Fruit fly (Drosophila melanogaster) whole organism, embryonic: ENCODE data around the gene Cnot4.

ENCODE experiments used
- Atf6 ChIP-seq: fragments of 200-800 bp; sonication (Bioruptor generic); IDR thresholded peaks from 2 replicates; pipeline ENCODE4 v1.3.6; 2022; ENCODE audit warnings: missing biosample characterization, missing genetic modification characterization
- BEAF-32 ChIP-seq: fragments of 200-800 bp; sonication (Bioruptor generic); optimal IDR thresholded peaks from 3 replicates; lab custom pipeline; 2017; ENCODE audit warnings: missing biosample characterization, missing genetic modification characterization, mild to moderate bottlenecking, moderate library complexity, missing genetic modification reagents
- CG10321 ChIP-seq: fragments of 200-800 bp; sonication (Bioruptor generic); IDR thresholded peaks from 2 replicates; pipeline ENCODE4 v1.3.6; 2022; ENCODE audit warnings: missing biosample characterization, missing genetic modification characterization
- CG10366 ChIP-seq: fragments of 200-800 bp; sonication (Bioruptor generic); IDR thresholded peaks from 2 replicates; pipeline ENCODE4 v1.3.6; 2022; ENCODE audit warnings: missing biosample characterization, missing genetic modification characterization
- CG10565 ChIP-seq: fragments of 200-800 bp; sonication (Bioruptor generic); optimal IDR thresholded peaks from 3 replicates; lab custom pipeline; 2016; ENCODE audit warnings: missing biosample characterization, mild to moderate bottlenecking, missing genetic modification characterization
- CG10959 ChIP-seq: fragments of 200-800 bp; sonication (Bioruptor generic); IDR thresholded peaks from 2 replicates; pipeline ENCODE4 v1.3.6; 2022; ENCODE audit warnings: missing biosample characterization, missing genetic modification characterization
- CG13287 ChIP-seq: fragments of 200-800 bp; sonication (Bioruptor generic); IDR thresholded peaks from 2 replicates; pipeline ENCODE4 v1.3.6; 2022; ENCODE audit warnings: missing biosample characterization, missing genetic modification characterization; ENCODE audit not compliant: partially characterized antibody
- CG13775 ChIP-seq: fragments of 200-800 bp; sonication (Bioruptor generic); optimal IDR thresholded peaks from 3 replicates; lab custom pipeline; 2017; ENCODE audit warnings: missing biosample characterization, mild to moderate bottlenecking, missing genetic modification characterization
- CG15514 ChIP-seq: fragments of 200-800 bp; sonication (Bioruptor generic); optimal IDR thresholded peaks from 3 replicates; lab custom pipeline; 2017; ENCODE audit warnings: missing biosample characterization, missing genetic modification characterization, mild to moderate bottlenecking, moderate library complexity, missing genetic modification reagents
- CG17186 ChIP-seq: fragments of 200-800 bp; sonication (Bioruptor generic); optimal IDR thresholded peaks from 3 replicates; lab custom pipeline; 2017; ENCODE audit warnings: missing biosample characterization, missing genetic modification reagents, missing genetic modification characterization
- CG17612 ChIP-seq: fragments of 200-800 bp; sonication (Bioruptor generic); IDR thresholded peaks from 2 replicates; pipeline ENCODE4 v1.3.6; 2022; ENCODE audit warnings: missing biosample characterization, missing genetic modification characterization
- CG18011 ChIP-seq: fragments of 200-800 bp; sonication (Bioruptor generic); optimal IDR thresholded peaks from 2 replicates; lab custom pipeline; 2017; ENCODE audit warnings: missing biosample characterization, missing genetic modification characterization, mild to moderate bottlenecking, moderate library complexity, missing genotype
- CG31224 ChIP-seq: fragments of 200-800 bp; sonication (Bioruptor generic); IDR thresholded peaks from 2 replicates; pipeline ENCODE4 v1.3.6; 2022; ENCODE audit warnings: missing biosample characterization, missing genetic modification characterization
- CG32772 ChIP-seq: fragments of 200-800 bp; sonication (Bioruptor generic); IDR thresholded peaks from 2 replicates; pipeline ENCODE4 v1.3.6; 2022; ENCODE audit warnings: missing biosample characterization, missing genetic modification characterization
- CG34376 ChIP-seq: fragments of 200-800 bp; sonication (Bioruptor generic); optimal IDR thresholded peaks from 2 replicates; lab custom pipeline; 2018; ENCODE audit warnings: missing biosample characterization, mild to moderate bottlenecking, missing genetic modification characterization
- CG4424 ChIP-seq: fragments of 200-800 bp; sonication (Bioruptor generic); optimal IDR thresholded peaks from 3 replicates; lab custom pipeline; 2016; ENCODE audit warnings: missing biosample characterization, missing genetic modification characterization
- CG4707 ChIP-seq: fragments of 200-800 bp; sonication (Bioruptor generic); optimal IDR thresholded peaks from 2 replicates; lab custom pipeline; 2018; ENCODE audit warnings: missing biosample characterization, mild to moderate bottlenecking, missing genetic modification characterization, moderate library complexity
- CG6272 ChIP-seq: fragments of 200-800 bp; sonication (Bioruptor generic); IDR thresholded peaks from 2 replicates; pipeline ENCODE4 v1.3.6; 2022; ENCODE audit warnings: missing biosample characterization, missing genetic modification characterization
- CG6765 ChIP-seq: fragments of 200-800 bp; sonication (Bioruptor generic); optimal IDR thresholded peaks from 3 replicates; lab custom pipeline; 2017; ENCODE audit warnings: missing biosample characterization, mild to moderate bottlenecking, missing genetic modification characterization
- CG6854 ChIP-seq: fragments of 200-800 bp; sonication (Bioruptor generic); optimal IDR thresholded peaks from 3 replicates; lab custom pipeline; 2017; ENCODE audit warnings: missing biosample characterization, mild to moderate bottlenecking, missing genetic modification characterization
- CrebB ChIP-seq: fragments of 200-800 bp; sonication (Bioruptor generic); optimal IDR thresholded peaks from 3 replicates; lab custom pipeline; 2018; ENCODE audit warnings: missing biosample characterization, mild to moderate bottlenecking, missing genetic modification characterization
- Dek ChIP-seq: fragments of 200-800 bp; sonication (Bioruptor generic); optimal IDR thresholded peaks from 3 replicates; lab custom pipeline; 2019; ENCODE audit warnings: missing biosample characterization, mild to moderate bottlenecking, missing genetic modification characterization, moderate library complexity
- Dip2 ChIP-seq: fragments of 200-800 bp; sonication (Bioruptor generic); IDR thresholded peaks from 2 replicates; pipeline ENCODE4 v1.3.6; 2022; ENCODE audit warnings: missing biosample characterization, missing genetic modification characterization
- Ets65A ChIP-seq: fragments of 200-800 bp; sonication (Bioruptor generic); peaks from one replicate; lab custom pipeline; 2016; ENCODE audit warnings: missing biosample characterization, missing genetic modification characterization
- Ets97D ChIP-seq: fragments of 200-800 bp; sonication (Bioruptor generic); optimal IDR thresholded peaks from 3 replicates; lab custom pipeline; 2016; ENCODE audit warnings: missing biosample characterization, missing genetic modification characterization
- Hr3 ChIP-seq: fragments of 200-800 bp; sonication (Bioruptor generic); optimal IDR thresholded peaks from 3 replicates; lab custom pipeline; 2016; ENCODE audit warnings: missing biosample characterization, missing genetic modification characterization
- NFAT ChIP-seq: fragments of 200-800 bp; sonication (Bioruptor generic); IDR thresholded peaks from 2 replicates; pipeline ENCODE4 v1.3.6; 2022; ENCODE audit warnings: missing biosample characterization, missing genetic modification characterization
- Nf-YC ChIP-seq: fragments of 200-800 bp; optimal IDR thresholded peaks from 3 replicates; lab custom pipeline; 2019; ENCODE audit warnings: missing biosample characterization, mild to moderate bottlenecking, missing genetic modification characterization, moderate library complexity
- Poxn ChIP-seq: fragments of 200-800 bp; sonication (Bioruptor generic); IDR thresholded peaks from 2 replicates; pipeline ENCODE4 v1.3.6; 2022; ENCODE audit warnings: missing biosample characterization, missing genetic modification characterization
- Sry-δ ChIP-seq: fragments of 200-800 bp; sonication (Bioruptor generic); optimal IDR thresholded peaks from 2 replicates; lab custom pipeline; 2016; ENCODE audit warnings: missing biosample characterization, missing genetic modification characterization
- Taf1 ChIP-seq: fragments of 200-800 bp; sonication (Bioruptor generic); IDR thresholded peaks from 2 replicates; pipeline ENCODE4 v1.3.6; 2022; ENCODE audit warnings: missing biosample characterization, missing genetic modification characterization
- ac ChIP-seq: fragments of 200-800 bp; sonication (Bioruptor generic); optimal IDR thresholded peaks from 3 replicates; lab custom pipeline; 2017; ENCODE audit warnings: missing biosample characterization, mild to moderate bottlenecking, missing genetic modification characterization
- ato ChIP-seq: fragments of 200-800 bp; sonication (Bioruptor generic); IDR thresholded peaks from 2 replicates; pipeline ENCODE4 v1.3.6; 2022; ENCODE audit warnings: missing biosample characterization, missing genetic modification characterization; ENCODE audit not compliant: partially characterized antibody
- bbx ChIP-seq: fragments of 200-800 bp; sonication (Bioruptor generic); IDR thresholded peaks from 2 replicates; pipeline ENCODE4 v1.3.6; 2022; ENCODE audit warnings: missing biosample characterization, missing genetic modification characterization; ENCODE audit not compliant: partially characterized antibody
- bcd ChIP-seq: fragments of 200-800 bp; sonication (Bioruptor generic); optimal IDR thresholded peaks from 2 replicates; lab custom pipeline; 2017; ENCODE audit warnings: missing biosample characterization, mild to moderate bottlenecking, missing genetic modification characterization
- cato ChIP-seq: fragments of 200-800 bp; sonication (Bioruptor generic); optimal IDR thresholded peaks from 2 replicates; lab custom pipeline; 2016; ENCODE audit warnings: missing biosample characterization, missing genetic modification characterization, borderline replicate concordance
- chn ChIP-seq: fragments of 200-800 bp; sonication (Bioruptor generic); optimal IDR thresholded peaks from 2 replicates; lab custom pipeline; 2016; ENCODE audit warnings: missing biosample characterization, missing genetic modification characterization
- fd3F ChIP-seq: fragments of 200-800 bp; sonication (Bioruptor generic); optimal IDR thresholded peaks from 2 replicates; lab custom pipeline; 2018; ENCODE audit warnings: missing biosample characterization, mild to moderate bottlenecking, missing genetic modification characterization, moderate library complexity
- ftz-f1 ChIP-seq: fragments of 200-800 bp; sonication (Bioruptor generic); optimal IDR thresholded peaks from 2 replicates; lab custom pipeline; 2016; ENCODE audit warnings: missing biosample characterization, missing genetic modification characterization
- gem ChIP-seq: fragments of 200-800 bp; sonication (Bioruptor generic); optimal IDR thresholded peaks from 2 replicates; lab custom pipeline; 2019; ENCODE audit warnings: missing biosample characterization, mild to moderate bottlenecking, missing genetic modification characterization, moderate library complexity
- grau ChIP-seq: fragments of 200-800 bp; optimal IDR thresholded peaks from 3 replicates; lab custom pipeline; 2019; ENCODE audit warnings: missing biosample characterization, mild to moderate bottlenecking, missing genetic modification characterization, moderate library complexity
- ham ChIP-seq: fragments of 200-800 bp; sonication (Bioruptor generic); IDR thresholded peaks from 2 replicates; pipeline ENCODE4 v1.3.6; 2022; ENCODE audit warnings: missing biosample characterization, missing genetic modification characterization
- hth ChIP-seq: fragments of >200 bp; optimal IDR thresholded peaks from 2 replicates; lab custom pipeline; 2017; ENCODE audit warnings: inconsistent platforms
- kni ChIP-seq: fragments of 200-800 bp; sonication (Bioruptor generic); optimal IDR thresholded peaks from 3 replicates; lab custom pipeline; 2017; ENCODE audit warnings: mild to moderate bottlenecking, missing biosample characterization, missing genetic modification reagents, missing genetic modification characterization
- pb ChIP-seq: fragments of 200-800 bp; sonication (Bioruptor generic); optimal IDR thresholded peaks from 3 replicates; lab custom pipeline; 2016; ENCODE audit warnings: missing biosample characterization, missing genetic modification characterization
- ranshi ChIP-seq: fragments of 200-800 bp; sonication (Bioruptor generic); IDR thresholded peaks from 2 replicates; pipeline ENCODE4 v1.3.6; 2022; ENCODE audit warnings: missing biosample characterization, missing genetic modification characterization
- sens-2 ChIP-seq: fragments of 200-800 bp; sonication (Bioruptor generic); IDR thresholded peaks from 2 replicates; pipeline ENCODE4 v1.3.6; 2022; ENCODE audit warnings: missing biosample characterization, missing genetic modification characterization
- stwl ChIP-seq: fragments of 200-800 bp; sonication (Bioruptor generic); optimal IDR thresholded peaks from 3 replicates; lab custom pipeline; 2018; ENCODE audit warnings: missing biosample characterization, mild to moderate bottlenecking, missing genetic modification characterization, moderate library complexity
- tin ChIP-seq: fragments of 200-800 bp; sonication (Bioruptor generic); optimal IDR thresholded peaks from 3 replicates; lab custom pipeline; 2016; ENCODE audit warnings: missing biosample characterization, missing genetic modification characterization
- wor ChIP-seq: fragments of 200-800 bp; sonication (Bioruptor generic); IDR thresholded peaks from 2 replicates; pipeline ENCODE4 v1.3.6; 2022; ENCODE audit warnings: missing biosample characterization, missing genetic modification characterization
- zen ChIP-seq: fragments of 200-800 bp; sonication (Bioruptor generic); optimal IDR thresholded peaks from 3 replicates; lab custom pipeline; 2018; ENCODE audit warnings: missing biosample characterization, mild to moderate bottlenecking, missing genetic modification characterization, moderate library complexity

The Cnot4 gene

DNA sequence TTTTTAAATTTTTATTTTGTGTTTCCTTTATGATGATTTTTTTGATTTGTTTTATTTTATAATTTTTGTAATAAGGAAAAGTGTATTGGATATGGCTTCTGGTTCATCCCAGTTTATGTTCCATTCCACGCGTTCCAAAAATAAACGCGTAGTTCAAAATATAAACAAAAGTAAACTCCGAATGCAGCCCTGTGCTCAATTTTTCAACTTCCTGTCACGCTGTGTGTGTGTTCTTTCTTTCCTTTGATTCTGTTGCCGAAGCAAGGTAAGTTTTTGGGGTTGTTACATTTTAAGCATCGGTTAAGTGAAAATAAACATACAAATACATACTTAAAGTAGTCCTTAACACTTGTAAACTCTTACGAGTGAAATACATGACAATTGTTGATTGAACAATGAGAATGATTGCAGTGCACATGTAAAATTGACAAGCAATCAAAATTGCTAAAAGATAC is 11.6 kb downstream of the Cnot4 start, which contains the start of the genes Ip259 and RpS27A (continued):
- TF ChIP-seq ato (GFP tag; lab: Robert Waterston, UW) (no peak), hth (lab: Kevin White, UChicago) (no peak), CG10321 (GFP tag; lab: Robert Waterston, UW) (peak; percentile 44; the same call in 1 of the 2 replicates), CG13287 (GFP tag; lab: Robert Waterston, UW) (no peak; the same call in 1 of the 2 replicates), pb (peak; percentile 71), CG10959 (GFP tag; lab: Robert Waterston, UW) (peak; percentile 41; the same call in 1 of the 2 replicates), BEAF-32 (GFP tag; lab: Kevin White, UChicago) (peak; percentile 40), zen (peak; percentile 75), Atf6 (peak; percentile 66), tin (peak; percentile 63), CG6854 (GFP tag; lab: Kevin White, UChicago) (peak; percentile 71), CG4424 (peak; percentile 70), Ets65A (peak; percentile 98), CG4707 (GFP tag; lab: Kevin White, UChicago) (peak; percentile 79), gem (tag; lab: Kevin White, UChicago) (no peak), chn (peak; percentile 37), ranshi (GFP tag; lab: Robert Waterston, UW) (no peak; the same call in 1 of the 2 replicates), wor (GFP tag; lab: Robert Waterston, UW) (no peak), CG10565 (GFP tag; lab: Kevin White, UChicago) (no peak), grau (tag; lab: Kevin White, UChicago) (peak; percentile 69), bbx (peak; percentile 34; the same call in 1 of the 2 replicates), Dip2 (GFP tag; lab: Robert Waterston, UW) (no peak), CG17186 (GFP tag; lab: Kevin White, UChicago) (peak; percentile 41), fd3F (GFP tag; lab: Kevin White, UChicago) (peak; percentile 58), CG6765 (GFP tag; lab: Kevin White, UChicago) (peak; percentile 86), Dek (tag; lab: Kevin White, UChicago) (no peak), CG18011 (GFP tag; lab: Kevin White, UChicago) (peak; percentile 55), CG34376 (GFP tag; lab: Kevin White, UChicago) (peak; percentile 90), kni (GFP tag; lab: Kevin White, UChicago) (no peak), ftz-f1 (GFP tag; lab: Kevin White, UChicago) (no peak), Nf-YC (peak; percentile 56), CG31224 (peak; percentile 62), CG32772 (GFP tag; lab: Robert Waterston, UW) (no peak; the same call in 1 of the 2 replicates), CG15514 (peak; percentile 92), Poxn (no peak), CG10366 (GFP tag; lab: Robert Waterston, UW) (no peak; the same call in 1 of the 2 replicates), NFAT (GFP tag; lab: Robert Waterston, UW) (no peak; the same call in 1 of the 2 replicates), bcd (GFP tag; lab: Kevin White, UChicago) (peak; percentile 89), CG6272 (GFP tag; lab: Robert Waterston, UW) (peak; percentile 61; the same call in 1 of the 2 replicates), Hr3 (GFP tag; lab: Kevin White, UChicago) (peak; percentile 33), CG13775 (peak; percentile 87), CG17612 (GFP tag; lab: Robert Waterston, UW) (no peak), cato (peak; percentile 36), Sry-δ (peak; percentile 50), ham (GFP tag; lab: Robert Waterston, UW) (no peak), stwl (peak; percentile 30), sens-2 (GFP tag; lab: Robert Waterston, UW) (peak; percentile 86), ac (GFP tag; lab: Kevin White, UChicago) (peak; percentile 62), Taf1 (GFP tag; lab: Robert Waterston, UW) (no peak), CrebB (tag; lab: Kevin White, UChicago) (peak; percentile 73), Ets97D (peak; percentile 99)
